Worm (Caenorhabditis elegans) whole organism, L2 larva: Measurements from ENCODE around the gene C05D12.2.

ENCODE experiments used
- C34F6.9 ChIP-seq: fragments of 150-350 bp; optimal IDR thresholded peaks from 2 replicates; lab custom pipeline; 2014; ENCODE audit warnings: missing biosample characterization, missing genetic modification characterization
- R02D3.7 ChIP-seq: fragments of 150-350 bp; optimal IDR thresholded peaks from 2 replicates; lab custom pipeline; 2014; ENCODE audit warnings: missing biosample characterization, missing genetic modification characterization
- Y55F3AM.14 ChIP-seq: fragments of 200-800 bp; sonication (Bioruptor generic); optimal IDR thresholded peaks from 2 replicates; lab custom pipeline; 2018; ENCODE audit warnings: mild to moderate bottlenecking, missing genetic modification characterization, missing compliant biosample characterization
- aly-2 ChIP-seq: fragments of 150-350 bp; optimal IDR thresholded peaks from 2 replicates; lab custom pipeline; 2014; ENCODE audit warnings: missing biosample characterization, missing genetic modification characterization
- ama-1 ChIP-seq: fragments of 150-350 bp; optimal IDR thresholded peaks from 2 replicates; lab custom pipeline; 2018; ENCODE audit warnings: inconsistent platforms
- blmp-1 ChIP-seq: sonication (generic microtip); optimal IDR thresholded peaks from 2 replicates; lab custom pipeline; 2017; ENCODE audit warnings: missing genetic modification characterization, mild to moderate bottlenecking, missing compliant biosample characterization, antibody characterized with exemption, moderate library complexity; ENCODE audit not compliant: insufficient read depth
- ceh-82 ChIP-seq: fragments of 150-350 bp; optimal IDR thresholded peaks from 2 replicates; lab custom pipeline; 2014; ENCODE audit warnings: missing biosample characterization, missing genetic modification characterization
- dmd-4 ChIP-seq: sonication (generic microtip); optimal IDR thresholded peaks from 2 replicates; lab custom pipeline; 2017; ENCODE audit warnings: missing biosample characterization, missing genetic modification characterization
- elt-1 ChIP-seq: fragments of 150-350 bp; optimal IDR thresholded peaks from 2 replicates; lab custom pipeline; 2014; ENCODE audit warnings: missing biosample characterization, missing genetic modification characterization
- elt-3 ChIP-seq: sonication (generic microtip); optimal IDR thresholded peaks from 2 replicates; lab custom pipeline; 2017; ENCODE audit warnings: missing biosample characterization, missing genetic modification characterization
- fos-1 ChIP-seq: fragments of 150-350 bp; optimal IDR thresholded peaks from 2 replicates; lab custom pipeline; 2014; ENCODE audit warnings: missing biosample characterization, missing genetic modification characterization
- gmeb-1 ChIP-seq: fragments of 150-350 bp; optimal IDR thresholded peaks from 2 replicates; lab custom pipeline; 2014; ENCODE audit warnings: missing biosample characterization, missing genetic modification characterization
- lin-11 ChIP-seq: fragments of 150-350 bp; sonication (generic microtip); optimal IDR thresholded peaks from 2 replicates; lab custom pipeline; 2014; ENCODE audit warnings: missing biosample characterization, missing genetic modification characterization, inconsistent platforms, mixed read lengths
- lin-13 ChIP-seq: fragments of 150-350 bp; optimal IDR thresholded peaks from 2 replicates; lab custom pipeline; 2014; ENCODE audit warnings: missing biosample characterization, missing genetic modification reagents, missing genetic modification characterization
- lin-39 ChIP-seq: fragments of 150-350 bp; optimal IDR thresholded peaks from 2 replicates; lab custom pipeline; 2014; ENCODE audit warnings: missing biosample characterization, missing genetic modification reagents, missing genetic modification characterization
- lsy-2 ChIP-seq, 2 experiments: fragments of 150-350 bp in 1 of 2; sonication (generic microtip) in 1 of 2; optimal IDR thresholded peaks; 2 replicates each; lab custom pipeline; 2014 to 2017; ENCODE audit warnings: missing biosample characterization in 2 of 2, missing genetic modification characterization in 2 of 2
- mab-5 ChIP-seq: fragments of 150-350 bp; optimal IDR thresholded peaks from 2 replicates; lab custom pipeline; 2014; ENCODE audit warnings: missing biosample characterization, missing genetic modification characterization
- mbf-1 ChIP-seq: sonication (generic microtip); optimal IDR thresholded peaks from 2 replicates; lab custom pipeline; 2017; ENCODE audit warnings: missing biosample characterization, missing genetic modification characterization
- mdl-1 ChIP-seq, 2 experiments: fragments of 150-350 bp in 1 of 2; sonication (generic microtip) in 1 of 2; optimal IDR thresholded peaks; 2 replicates each; lab custom pipeline; 2017; ENCODE audit warnings: missing biosample characterization in 2 of 2, missing genetic modification characterization in 2 of 2
- nhr-10 ChIP-seq: sonication (generic microtip); optimal IDR thresholded peaks from 2 replicates; lab custom pipeline; 2017; ENCODE audit warnings: missing biosample characterization, missing genetic modification characterization
- nhr-21 ChIP-seq: fragments of 150-350 bp; optimal IDR thresholded peaks from 2 replicates; lab custom pipeline; 2014; ENCODE audit warnings: missing biosample characterization, missing genetic modification characterization
- nhr-23 ChIP-seq: fragments of 150-350 bp; optimal IDR thresholded peaks from 2 replicates; lab custom pipeline; 2014; ENCODE audit warnings: missing biosample characterization, missing genetic modification reagents, missing genetic modification characterization
- nhr-237 ChIP-seq: fragments of 150-350 bp; optimal IDR thresholded peaks from 2 replicates; lab custom pipeline; 2014; ENCODE audit warnings: missing biosample characterization, missing genetic modification characterization
- nhr-25 ChIP-seq: fragments of 150-350 bp; sonication (generic microtip); optimal IDR thresholded peaks from 3 replicates; lab custom pipeline; 2014; ENCODE audit warnings: missing biosample characterization, missing genetic modification characterization
- nhr-6 ChIP-seq: fragments of 150-350 bp; optimal IDR thresholded peaks from 2 replicates; lab custom pipeline; 2014; ENCODE audit warnings: missing biosample characterization, missing genetic modification characterization
- nhr-77 ChIP-seq: fragments of 150-350 bp; optimal IDR thresholded peaks from 2 replicates; lab custom pipeline; 2014; ENCODE audit warnings: missing biosample characterization, missing genetic modification characterization
- peb-1 ChIP-seq: fragments of 150-350 bp; optimal IDR thresholded peaks from 2 replicates; lab custom pipeline; 2014; ENCODE audit warnings: missing biosample characterization, missing genetic modification characterization
- sem-4 ChIP-seq: fragments of 150-350 bp; optimal IDR thresholded peaks from 2 replicates; lab custom pipeline; 2014; ENCODE audit warnings: missing biosample characterization, missing genetic modification reagents, missing genetic modification characterization
- sma-3 ChIP-seq: sonication (generic microtip); optimal IDR thresholded peaks from 2 replicates; lab custom pipeline; 2016; ENCODE audit warnings: missing genetic modification reagents, missing genetic modification characterization, missing compliant biosample characterization
- sma-9 ChIP-seq, 2 experiments: fragments of 150-350 bp in 1 of 2; sonication (generic microtip) in 1 of 2; optimal IDR thresholded peaks; 2 replicates each; lab custom pipeline; 2014 to 2016; ENCODE audit warnings: missing genetic modification characterization in 2 of 2, mild to moderate bottlenecking in 1 of 2, missing biosample characterization in 1 of 2, missing compliant biosample characterization in 1 of 2, missing genetic modification reagents in 1 of 2, moderate library complexity in 1 of 2
- unc-39 ChIP-seq: fragments of 150-350 bp; optimal IDR thresholded peaks from 2 replicates; lab custom pipeline; 2014; ENCODE audit warnings: missing biosample characterization, missing genetic modification characterization
- unc-55 ChIP-seq: fragments of 150-350 bp; sonication (generic microtip); optimal IDR thresholded peaks from 3 replicates; lab custom pipeline; 2014; ENCODE audit warnings: missing biosample characterization, missing genetic modification reagents, missing genetic modification characterization
- unc-62 ChIP-seq: fragments of 150-350 bp; optimal IDR thresholded peaks from 2 replicates; lab custom pipeline; 2014; ENCODE audit warnings: missing biosample characterization, missing genetic modification reagents, missing genetic modification characterization
- zag-1 ChIP-seq: fragments of 150-350 bp; optimal IDR thresholded peaks from 2 replicates; lab custom pipeline; 2014; ENCODE audit warnings: missing biosample characterization, missing genetic modification characterization
- ztf-1 ChIP-seq: fragments of 200-800 bp; sonication (Bioruptor generic); conservative IDR thresholded peaks from 2 replicates; pipeline ENCODE4 v1.3.6; 2022; ENCODE audit warnings: missing genetic modification characterization, missing compliant biosample characterization

C05D12.2 gene

ce11 chrII:11377700-11378099 lies 40.4 kb upstream of the C05D12.2 start:
- TF ChIP-seq sma-9 (GFP tag; optimal IDR thresholded peaks at IDR 0.05; lab: Kevin White, UChicago) (no peak), sma-9 (tag; optimal IDR thresholded peaks at IDR 0.05; lab: Kevin White, UChicago) (no peak), ztf-1 (GFP tag; lab: Robert Waterston, UW) (no peak), mab-5 (tag; lab: Kevin White, UChicago) (no peak)

- no peak for TF ChIP-seq gmeb-1
- no peak for TF ChIP-seq nhr-23
- TF ChIP-seq nhr-237: no peak
- TF ChIP-seq R02D3.7 (tag; lab: Kevin White, UChicago): no peak
- TF ChIP-seq ama-1: no peak
- no peak for TF ChIP-seq mab-5 (tag; lab: Kevin White, UChicago)
- TF ChIP-seq mdl-1 (tag; optimal IDR thresholded peaks at IDR 0.05; lab: Kevin White, UChicago): no peak
- TF ChIP-seq sem-4: no peak
- TF ChIP-seq nhr-6 (tag; lab: Kevin White, UChicago): no peak
- TF ChIP-seq fos-1 (tag; lab: Kevin White, UChicago): no peak
Observed at ce11 chrII:11383058-11383457, 35.0 kb upstream of the C05D12.2 start, which contains the start of the genes C33B4.5 and C33B4.4. TSS of gene C33B4.5 (plus strand) at chrII:11383327. TSS of gene C33B4.4 (minus strand) at chrII:11383442.

- TF ChIP-seq nhr-10 (tag; lab: Kevin White, UChicago) (no peak), unc-62 (no peak), nhr-237 (no peak)
Observed at ce11 chrII:11384099-11384498, 34.0 kb upstream of the C05D12.2 start.

DNA sequence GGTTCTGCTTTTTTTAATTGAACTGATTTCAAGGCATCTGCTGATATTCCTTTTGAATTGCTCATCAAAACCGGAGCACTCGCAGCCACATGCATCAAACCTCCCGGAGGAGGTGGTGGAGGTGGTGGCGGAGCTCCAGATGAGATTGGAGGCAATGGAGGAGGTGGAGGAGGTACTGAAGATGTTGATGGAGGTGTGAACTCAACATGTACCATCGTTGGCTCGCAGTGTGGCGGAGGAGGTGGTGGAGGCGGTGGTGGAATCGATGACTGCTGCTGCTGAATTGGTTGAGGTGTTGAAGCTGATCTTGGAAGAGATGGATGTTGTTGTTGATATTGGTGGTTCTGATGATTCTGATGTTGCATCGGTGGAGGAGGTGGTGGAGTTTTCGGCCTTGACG lies 31.1 kb upstream of the C05D12.2 start:
- TF ChIP-seq C34F6.9 (tag; lab: Kevin White, UChicago) (no peak), nhr-23 (no peak), unc-39 (tag; lab: Kevin White, UChicago) (no peak), sma-3 (GFP tag; lab: Kevin White, UChicago) (no peak), nhr-21 (no peak), elt-3 (tag; lab: Kevin White, UChicago) (no peak), ceh-82 (no peak)

- TF ChIP-seq R02D3.7 (tag; lab: Kevin White, UChicago): no peak
- no peak for TF ChIP-seq mbf-1
- no peak for TF ChIP-seq zag-1 (tag; lab: Kevin White, UChicago)
- TF ChIP-seq mdl-1 (tag; optimal IDR thresholded peaks at IDR 0.05; lab: Kevin White, UChicago): no peak
- no peak for TF ChIP-seq aly-2
- TF ChIP-seq blmp-1 (tag; lab: Kevin White, UChicago): no peak
- no peak for TF ChIP-seq nhr-10 (tag; lab: Kevin White, UChicago)
- TF ChIP-seq nhr-23: no peak
Observed at ce11 chrII:11390865-11391264, 27.2 kb upstream of the C05D12.2 start, which contains the start of gene shn-1. TSS of gene shn-1 (minus strand) at chrII:11390965.

- TF ChIP-seq nhr-23 (no peak), mab-5 (tag; lab: Kevin White, UChicago) (no peak), lin-11 (tag; lab: Kevin White, UChicago) (no peak), peb-1 (no peak), lin-39 (tag; lab: Kevin White, UChicago) (no peak), mbf-1 (no peak), lsy-2 (tag; optimal IDR thresholded peaks at IDR 0.05; lab: Kevin White, UChicago) (no peak)
Observed at ce11 chrII:11392390-11392789, 25.7 kb upstream of the C05D12.2 start.

DNA sequence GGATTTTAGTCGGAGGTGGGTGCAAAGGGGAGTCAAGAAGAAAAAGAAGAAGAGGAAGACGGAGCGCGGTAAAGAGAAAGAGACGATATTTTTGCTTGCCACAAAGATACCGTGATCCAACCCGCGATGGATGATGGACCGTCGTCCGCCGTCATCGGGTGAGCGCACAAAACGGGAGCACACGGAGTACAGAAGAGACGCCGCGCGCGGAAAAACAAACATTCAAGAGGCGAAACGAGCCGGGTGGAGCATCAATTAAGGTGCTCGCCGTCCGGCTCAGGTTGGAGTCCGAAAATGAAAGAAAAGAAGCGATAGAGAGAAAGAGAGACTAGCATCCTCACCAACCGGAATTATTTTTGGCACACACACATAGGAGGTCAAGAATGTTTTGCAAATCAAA lies 24.3 kb upstream of the C05D12.2 start:
- TF ChIP-seq dmd-4: no peak
- TF ChIP-seq nhr-77 (tag; lab: Kevin White, UChicago): no peak
- TF ChIP-seq ztf-1 (GFP tag; lab: Robert Waterston, UW): no peak
- no peak for TF ChIP-seq sem-4
- no peak for TF ChIP-seq lin-13
- no peak for TF ChIP-seq elt-1 (tag; lab: Kevin White, UChicago)
- TF ChIP-seq nhr-21: no peak
- TF ChIP-seq Y55F3AM.14 (GFP tag; lab: Kevin White, UChicago): no peak
- no peak for TF ChIP-seq zag-1 (tag; lab: Kevin White, UChicago)
- no peak for TF ChIP-seq nhr-6 (tag; lab: Kevin White, UChicago)
- TF ChIP-seq nhr-25 (tag; lab: Kevin White, UChicago): no peak
- no peak for TF ChIP-seq ceh-82
- TF ChIP-seq mbf-1: no peak
- TF ChIP-seq fos-1 (tag; lab: Kevin White, UChicago): no peak
- TF ChIP-seq unc-55 (GFP tag; lab: Kevin White, UChicago): no peak
- TF ChIP-seq sma-9 (GFP tag; optimal IDR thresholded peaks at IDR 0.05; lab: Kevin White, UChicago): no peak
- no peak for TF ChIP-seq sma-9 (tag; optimal IDR thresholded peaks at IDR 0.05; lab: Kevin White, UChicago)
- TF ChIP-seq aly-2: no peak
- TF ChIP-seq sma-3 (GFP tag; lab: Kevin White, UChicago): no peak
